Fruit fly (Drosophila melanogaster) whole organism, embryonic: ENCODE measurements around the gene CG33124.

Experiments used
- Atf6 ChIP-seq: fragments of 200-800 bp; sonication (Bioruptor generic); IDR thresholded peaks from 2 replicates; pipeline ENCODE4 v1.3.6; 2022; ENCODE audit warnings: missing biosample characterization, missing genetic modification characterization
- CG1024 ChIP-seq: fragments of 200-800 bp; sonication (Bioruptor generic); IDR thresholded peaks from 2 replicates; pipeline ENCODE4 v1.3.6; 2022; ENCODE audit warnings: missing biosample characterization, missing genetic modification characterization
- CG10565 ChIP-seq: fragments of 200-800 bp; sonication (Bioruptor generic); optimal IDR thresholded peaks from 3 replicates; lab custom pipeline; 2016; ENCODE audit warnings: missing biosample characterization, mild to moderate bottlenecking, missing genetic modification characterization
- CG11504 ChIP-seq: fragments of 200-800 bp; sonication (Bioruptor generic); optimal IDR thresholded peaks from 3 replicates; lab custom pipeline; 2019; ENCODE audit warnings: missing biosample characterization, mild to moderate bottlenecking, missing genetic modification characterization, moderate library complexity
- CG11696 ChIP-seq: fragments of 200-800 bp; sonication (Bioruptor generic); IDR thresholded peaks from 2 replicates; pipeline ENCODE4 v1.3.6; 2022; ENCODE audit warnings: missing biosample characterization, missing genetic modification characterization
- CG12155 ChIP-seq: fragments of 200-800 bp; sonication (Bioruptor generic); optimal IDR thresholded peaks from 3 replicates; lab custom pipeline; 2016; ENCODE audit warnings: missing biosample characterization, missing genetic modification characterization
- CG12219 ChIP-seq: fragments of 200-800 bp; sonication (Bioruptor generic); optimal IDR thresholded peaks from 3 replicates; lab custom pipeline; 2018; ENCODE audit warnings: missing biosample characterization, mild to moderate bottlenecking, missing genetic modification characterization
- CG12299 ChIP-seq: fragments of 200-800 bp; sonication (Bioruptor generic); optimal IDR thresholded peaks from 2 replicates; lab custom pipeline; 2018; ENCODE audit warnings: missing biosample characterization, mild to moderate bottlenecking, missing genetic modification characterization
- CG12942 ChIP-seq: fragments of 200-800 bp; sonication (Bioruptor generic); optimal IDR thresholded peaks from 3 replicates; lab custom pipeline; 2016; ENCODE audit warnings: missing biosample characterization, missing genetic modification characterization
- CG2129 ChIP-seq: fragments of 200-800 bp; sonication (Bioruptor generic); IDR thresholded peaks from 2 replicates; pipeline ENCODE4 v1.3.6; 2022; ENCODE audit warnings: missing biosample characterization, missing genetic modification characterization; ENCODE audit not compliant: partially characterized antibody
- CG2875 ChIP-seq: fragments of 200-800 bp; sonication (Bioruptor generic); optimal IDR thresholded peaks from 2 replicates; lab custom pipeline; 2017; ENCODE audit warnings: missing biosample characterization, mild to moderate bottlenecking, missing genetic modification characterization, missing genetic modification reagents
- CG3838 ChIP-seq: fragments of 200-800 bp; sonication (Bioruptor generic); optimal IDR thresholded peaks from 3 replicates; lab custom pipeline; 2016; ENCODE audit warnings: missing biosample characterization, missing genetic modification characterization
- CG6272 ChIP-seq: fragments of 200-800 bp; sonication (Bioruptor generic); IDR thresholded peaks from 2 replicates; pipeline ENCODE4 v1.3.6; 2022; ENCODE audit warnings: missing biosample characterization, missing genetic modification characterization
- CG7928 ChIP-seq: fragments of 200-800 bp; sonication (Bioruptor generic); optimal IDR thresholded peaks from 2 replicates; lab custom pipeline; 2017; ENCODE audit warnings: missing biosample characterization, mild to moderate bottlenecking, missing genetic modification characterization
- CG8359 ChIP-seq: fragments of 200-800 bp; sonication (Bioruptor generic); optimal IDR thresholded peaks from 2 replicates; lab custom pipeline; 2017; ENCODE audit warnings: missing biosample characterization, mild to moderate bottlenecking, missing genetic modification characterization, borderline replicate concordance
- CG8765 ChIP-seq: fragments of 200-800 bp; sonication (Bioruptor generic); IDR thresholded peaks from 2 replicates; pipeline ENCODE4 v1.3.6; 2022; ENCODE audit warnings: missing biosample characterization, missing genetic modification characterization
- CG9437 ChIP-seq: fragments of 200-800 bp; sonication (Bioruptor generic); optimal IDR thresholded peaks from 2 replicates; lab custom pipeline; 2018; ENCODE audit warnings: missing biosample characterization, mild to moderate bottlenecking, missing genetic modification characterization
- CHES-1-like ChIP-seq: fragments of 200-800 bp; sonication (Bioruptor generic); optimal IDR thresholded peaks from 2 replicates; lab custom pipeline; 2016; ENCODE audit warnings: missing biosample characterization, missing genetic modification characterization
- CoRest ChIP-seq: fragments of 200-800 bp; sonication (Bioruptor generic); optimal IDR thresholded peaks from 3 replicates; lab custom pipeline; 2018; ENCODE audit warnings: missing biosample characterization, mild to moderate bottlenecking, missing genetic modification characterization, moderate library complexity
- CrebB ChIP-seq: fragments of 200-800 bp; sonication (Bioruptor generic); optimal IDR thresholded peaks from 3 replicates; lab custom pipeline; 2018; ENCODE audit warnings: missing biosample characterization, mild to moderate bottlenecking, missing genetic modification characterization
- Deaf1 ChIP-seq: fragments of 200-800 bp; optimal IDR thresholded peaks from 3 replicates; lab custom pipeline; 2019; ENCODE audit warnings: missing biosample characterization, mild to moderate bottlenecking, missing genetic modification characterization, moderate library complexity
- E2f1 ChIP-seq: fragments of 200-800 bp; sonication (Bioruptor generic); IDR thresholded peaks from 2 replicates; pipeline ENCODE4 v1.3.6; 2022; ENCODE audit warnings: missing biosample characterization, missing genetic modification characterization
- ERR ChIP-seq: fragments of 200-800 bp; sonication (Bioruptor generic); optimal IDR thresholded peaks from 2 replicates; lab custom pipeline; 2016; ENCODE audit warnings: missing biosample characterization, missing genetic modification characterization
- Ets65A ChIP-seq: fragments of 200-800 bp; sonication (Bioruptor generic); peaks from one replicate; lab custom pipeline; 2016; ENCODE audit warnings: missing biosample characterization, missing genetic modification characterization
- HLH3B ChIP-seq: fragments of 200-800 bp; sonication (Bioruptor generic); IDR thresholded peaks from 2 replicates; pipeline ENCODE4 v1.3.6; 2022; ENCODE audit warnings: missing biosample characterization, missing genetic modification characterization
- HmgZ ChIP-seq: fragments of 200-800 bp; sonication (Bioruptor generic); optimal IDR thresholded peaks from 2 replicates; lab custom pipeline; 2018; ENCODE audit warnings: missing biosample characterization, mild to moderate bottlenecking, missing genetic modification characterization
- Hmr ChIP-seq: fragments of 200-800 bp; sonication (Bioruptor generic); optimal IDR thresholded peaks from 3 replicates; lab custom pipeline; 2017; ENCODE audit warnings: mild to moderate bottlenecking, missing biosample characterization, missing genetic modification reagents, missing genetic modification characterization
- Kr ChIP-seq: fragments of 200-800 bp; sonication (Bioruptor generic); optimal IDR thresholded peaks from 2 replicates; lab custom pipeline; 2017; ENCODE audit warnings: missing biosample characterization, mild to moderate bottlenecking, missing genetic modification characterization
- Nf-YB ChIP-seq: fragments of 200-800 bp; sonication (Bioruptor generic); optimal IDR thresholded peaks from 3 replicates; lab custom pipeline; 2019; ENCODE audit warnings: missing biosample characterization, mild to moderate bottlenecking, missing genetic modification characterization, moderate library complexity
- Nf-YC ChIP-seq: fragments of 200-800 bp; optimal IDR thresholded peaks from 3 replicates; lab custom pipeline; 2019; ENCODE audit warnings: missing biosample characterization, mild to moderate bottlenecking, missing genetic modification characterization, moderate library complexity
- Oli ChIP-seq: fragments of 200-800 bp; sonication (Bioruptor generic); optimal IDR thresholded peaks from 2 replicates; lab custom pipeline; 2018; ENCODE audit warnings: missing biosample characterization, mild to moderate bottlenecking, missing genetic modification characterization, moderate library complexity
- Optix ChIP-seq: fragments of 200-800 bp; sonication (Bioruptor generic); IDR thresholded peaks from 3 replicates; pipeline ENCODE4 v1.3.6; 2022; ENCODE audit warnings: missing biosample characterization, missing genetic modification characterization
- aop ChIP-seq: fragments of 200-800 bp; sonication (Bioruptor generic); IDR thresholded peaks from 2 replicates; pipeline ENCODE4 v1.3.6; 2022; ENCODE audit warnings: missing biosample characterization, missing genetic modification characterization
- ato ChIP-seq: fragments of 200-800 bp; sonication (Bioruptor generic); IDR thresholded peaks from 2 replicates; pipeline ENCODE4 v1.3.6; 2022; ENCODE audit warnings: missing biosample characterization, missing genetic modification characterization; ENCODE audit not compliant: partially characterized antibody
- cas ChIP-seq: fragments of 200-800 bp; sonication (Bioruptor generic); IDR thresholded peaks from 2 replicates; pipeline ENCODE4 v1.3.6; 2022; ENCODE audit warnings: missing biosample characterization, missing genetic modification characterization
- dysf ChIP-seq: fragments of 200-800 bp; sonication (Bioruptor generic); IDR thresholded peaks from 3 replicates; pipeline ENCODE4 v1.3.6; 2022; ENCODE audit warnings: missing biosample characterization, missing genetic modification characterization
- eve ChIP-seq, 2 experiments: fragments of >200 bp; optimal IDR thresholded peaks; 2 replicates each; lab custom pipeline; 2017; ENCODE audit warnings: missing biosample characterization in 2 of 2, missing genetic modification characterization in 2 of 2
- fd96Cb ChIP-seq: fragments of 200-800 bp; sonication (Bioruptor generic); optimal IDR thresholded peaks from 2 replicates; lab custom pipeline; 2018; ENCODE audit warnings: missing biosample characterization, mild to moderate bottlenecking, missing genetic modification characterization, moderate library complexity
- gem ChIP-seq: fragments of 200-800 bp; sonication (Bioruptor generic); optimal IDR thresholded peaks from 2 replicates; lab custom pipeline; 2019; ENCODE audit warnings: missing biosample characterization, mild to moderate bottlenecking, missing genetic modification characterization, moderate library complexity
- hkb ChIP-seq, 2 experiments: fragments of 200-800 bp in 1 of 2; fragments of >200 bp in 1 of 2; sonication (Bioruptor generic) in 1 of 2; IDR thresholded peaks in 1 of 2; optimal IDR thresholded peaks in 1 of 2; 2 replicates each; pipeline versions ENCODE4 v1.3.6 to Lab custom; 2017 to 2022; ENCODE audit warnings: missing biosample characterization in 1 of 2, missing genetic modification characterization in 1 of 2
- scrt ChIP-seq: fragments of 200-800 bp; sonication (Bioruptor generic); optimal IDR thresholded peaks from 2 replicates; lab custom pipeline; 2018; ENCODE audit warnings: missing biosample characterization, mild to moderate bottlenecking, missing genetic modification characterization, moderate library complexity
- sens-2 ChIP-seq: fragments of 200-800 bp; sonication (Bioruptor generic); IDR thresholded peaks from 2 replicates; pipeline ENCODE4 v1.3.6; 2022; ENCODE audit warnings: missing biosample characterization, missing genetic modification characterization
- seq ChIP-seq: fragments of 200-800 bp; sonication (Bioruptor generic); IDR thresholded peaks from 2 replicates; pipeline ENCODE4 v1.3.6; 2022; ENCODE audit warnings: missing biosample characterization, missing genetic modification characterization
- so ChIP-seq: fragments of 200-800 bp; sonication (Bioruptor generic); IDR thresholded peaks from 3 replicates; pipeline ENCODE4 v1.3.6; 2022; ENCODE audit warnings: missing biosample characterization, missing genetic modification characterization
- stwl ChIP-seq: fragments of 200-800 bp; sonication (Bioruptor generic); optimal IDR thresholded peaks from 3 replicates; lab custom pipeline; 2018; ENCODE audit warnings: missing biosample characterization, mild to moderate bottlenecking, missing genetic modification characterization, moderate library complexity
- sug ChIP-seq: fragments of 200-800 bp; optimal IDR thresholded peaks from 2 replicates; lab custom pipeline; 2019; ENCODE audit warnings: missing biosample characterization, mild to moderate bottlenecking, missing genetic modification characterization, moderate library complexity
- tll ChIP-seq, 2 experiments: fragments of 200-800 bp in 1 of 2; fragments of >200 bp in 1 of 2; sonication (Bioruptor generic) in 1 of 2; optimal IDR thresholded peaks; 2 replicates each; lab custom pipeline; 2017 to 2019; ENCODE audit warnings: missing biosample characterization in 2 of 2, missing genetic modification characterization in 2 of 2, mild to moderate bottlenecking in 1 of 2, moderate library complexity in 1 of 2
- trem ChIP-seq: fragments of 200-800 bp; optimal IDR thresholded peaks from 3 replicates; lab custom pipeline; 2019; ENCODE audit warnings: missing biosample characterization, mild to moderate bottlenecking, missing genetic modification characterization, moderate library complexity
- wdn ChIP-seq: fragments of 200-800 bp; sonication (Bioruptor generic); IDR thresholded peaks from 2 replicates; pipeline ENCODE4 v1.3.6; 2022; ENCODE audit warnings: missing biosample characterization, missing genetic modification characterization

The CG33124 gene

dm6 chr2L:2198613-2199432 is 10.1 kb downstream of the CG33124 start (continued):
- TF ChIP-seq eve (GFP tag; optimal IDR thresholded peaks at IDR 0.05; lab: Kevin White, UChicago) (peak in 1 of 2 experiments; percentile 94), CoRest (tag; lab: Kevin White, UChicago) (peak; percentile 86), cas (GFP tag; lab: Robert Waterston, UW) (no peak), CG12155 (GFP tag; lab: Kevin White, UChicago) (peak; percentile 79), CG2875 (peak; percentile 83), CG8359 (GFP tag; lab: Kevin White, UChicago) (peak; percentile 73), CG11696 (GFP tag; lab: Robert Waterston, UW) (no peak), Optix (GFP tag; lab: Robert Waterston, UW) (no peak), gem (peak; percentile 94), CG11504 (peak; percentile 91), Ets65A (GFP tag; lab: Kevin White, UChicago) (peak; percentile 99), E2f1 (no peak), wdn (no peak), Hmr (GFP tag; lab: Kevin White, UChicago) (peak; percentile 84), CG9437 (peak; percentile 94), CG12219 (GFP tag; lab: Kevin White, UChicago) (peak; percentile 88), hkb (optimal IDR thresholded peaks at IDR 0.05; lab: Kevin White, UChicago) (no peak), hkb (GFP tag; IDR thresholded peaks at IDR 0.05; lab: Robert Waterston, UW) (no peak), CG8765 (GFP tag; lab: Robert Waterston, UW) (no peak), CG7928 (GFP tag; lab: Kevin White, UChicago) (no peak), CG2129 (GFP tag; lab: Robert Waterston, UW) (no peak), fd96Cb (peak; percentile 90), ERR (peak; percentile 73), dysf (GFP tag; lab: Robert Waterston, UW) (no peak), Atf6 (GFP tag; lab: Robert Waterston, UW) (no peak), CrebB (tag; lab: Kevin White, UChicago) (peak; percentile 78), Oli (tag; lab: Kevin White, UChicago) (peak; percentile 91), scrt (peak; percentile 75), tll (GFP tag; optimal IDR thresholded peaks at IDR 0.05; lab: Kevin White, UChicago) (no peak), CHES-1-like (GFP tag; lab: Kevin White, UChicago) (peak; percentile 80), Nf-YB (GFP tag; lab: Kevin White, UChicago) (peak; percentile 90), HLH3B (GFP tag; lab: Robert Waterston, UW) (no peak), CG1024 (GFP tag; lab: Robert Waterston, UW) (no peak), Kr (GFP tag; lab: Kevin White, UChicago) (no peak), Deaf1 (tag; lab: Kevin White, UChicago) (peak; percentile 89), CG12942 (GFP tag; lab: Kevin White, UChicago) (peak; percentile 81), CG3838 (GFP tag; lab: Kevin White, UChicago) (peak; percentile 45), HmgZ (tag; lab: Kevin White, UChicago) (peak; percentile 79), so (GFP tag; lab: Robert Waterston, UW) (no peak), CG6272 (GFP tag; lab: Robert Waterston, UW) (peak; percentile 84), ato (no peak), sug (peak; percentile 94), stwl (tag; lab: Kevin White, UChicago) (no peak), CG12299 (tag; lab: Kevin White, UChicago) (peak; percentile 23), sens-2 (no peak), CG10565 (peak; percentile 48), Nf-YC (tag; lab: Kevin White, UChicago) (peak; percentile 95), aop (GFP tag; lab: Robert Waterston, UW) (no peak), seq (no peak), trem (peak; percentile 65)
